Fruit fly (Drosophila melanogaster) whole organism, embryonic: ENCODE data around the gene cu.

ENCODE experiments used
- BEAF-32 ChIP-seq: fragments of 200-800 bp; sonication (Bioruptor generic); optimal IDR thresholded peaks from 3 replicates; lab custom pipeline; 2017; ENCODE audit warnings: missing biosample characterization, missing genetic modification characterization, mild to moderate bottlenecking, moderate library complexity, missing genetic modification reagents
- CG11504 ChIP-seq: fragments of 200-800 bp; sonication (Bioruptor generic); optimal IDR thresholded peaks from 3 replicates; lab custom pipeline; 2019; ENCODE audit warnings: missing biosample characterization, mild to moderate bottlenecking, missing genetic modification characterization, moderate library complexity
- CG11560 ChIP-seq: fragments of 200-800 bp; sonication (Bioruptor generic); IDR thresholded peaks from 3 replicates; pipeline ENCODE4 v1.3.6; 2022; ENCODE audit warnings: missing biosample characterization, missing genetic modification characterization
- CG12104 ChIP-seq: fragments of 200-800 bp; sonication (Bioruptor generic); optimal IDR thresholded peaks from 3 replicates; lab custom pipeline; 2016; ENCODE audit warnings: missing biosample characterization, missing genetic modification characterization
- CG12236 ChIP-seq: fragments of 200-800 bp; sonication (Bioruptor generic); optimal IDR thresholded peaks from 2 replicates; lab custom pipeline; 2016; ENCODE audit warnings: missing biosample characterization, missing genetic modification characterization
- CG1233 ChIP-seq: fragments of 200-800 bp; sonication (Bioruptor generic); optimal IDR thresholded peaks from 4 replicates; lab custom pipeline; 2018; ENCODE audit warnings: missing biosample characterization, mild to moderate bottlenecking, missing genetic modification characterization
- CG12391 ChIP-seq: fragments of 200-800 bp; sonication (Bioruptor generic); optimal IDR thresholded peaks from 3 replicates; lab custom pipeline; 2018; ENCODE audit warnings: missing biosample characterization, mild to moderate bottlenecking, missing genetic modification characterization, moderate library complexity
- CG15479 ChIP-seq: fragments of 200-800 bp; sonication (Bioruptor generic); optimal IDR thresholded peaks from 3 replicates; lab custom pipeline; 2019; ENCODE audit warnings: missing biosample characterization, mild to moderate bottlenecking, missing genetic modification characterization, moderate library complexity
- CG17802 ChIP-seq: fragments of 200-800 bp; sonication (Bioruptor generic); optimal IDR thresholded peaks from 2 replicates; lab custom pipeline; 2018; ENCODE audit warnings: missing biosample characterization, mild to moderate bottlenecking, missing genetic modification characterization, moderate library complexity
- CG18599 ChIP-seq: fragments of 200-800 bp; sonication (Bioruptor generic); optimal IDR thresholded peaks from 3 replicates; lab custom pipeline; 2017; ENCODE audit warnings: missing biosample characterization, missing genetic modification characterization, mild to moderate bottlenecking, moderate library complexity, missing genetic modification reagents
- CG32767 ChIP-seq: fragments of 200-800 bp; sonication (Bioruptor generic); IDR thresholded peaks from 2 replicates; pipeline ENCODE4 v1.3.6; 2022; ENCODE audit warnings: missing biosample characterization, missing genetic modification characterization
- CG3281 ChIP-seq: fragments of 200-800 bp; sonication (Bioruptor generic); optimal IDR thresholded peaks from 3 replicates; lab custom pipeline; 2017; ENCODE audit warnings: missing biosample characterization, mild to moderate bottlenecking, missing genetic modification characterization
- CG3726 ChIP-seq: fragments of 200-800 bp; sonication (Bioruptor generic); IDR thresholded peaks from 3 replicates; pipeline ENCODE4, ENCODE4 v1.3.6; 2022; ENCODE audit warnings: missing biosample characterization, missing genetic modification characterization
- CG6791 ChIP-seq: fragments of 200-800 bp; sonication (Bioruptor generic); IDR thresholded peaks from 3 replicates; pipeline ENCODE4 v1.3.6; 2022; ENCODE audit warnings: missing biosample characterization, missing genetic modification characterization; ENCODE audit not compliant: partially characterized antibody
- CG7372 ChIP-seq: fragments of 200-800 bp; sonication (Bioruptor generic); IDR thresholded peaks from 2 replicates; pipeline ENCODE4 v1.3.6; 2022; ENCODE audit warnings: missing biosample characterization, missing genetic modification characterization
- CG7745 ChIP-seq: fragments of 200-800 bp; sonication (Bioruptor generic); optimal IDR thresholded peaks from 2 replicates; lab custom pipeline; 2018; ENCODE audit warnings: missing biosample characterization, mild to moderate bottlenecking, missing genetic modification characterization, moderate library complexity
- CG7839 ChIP-seq: fragments of 200-800 bp; sonication (Bioruptor generic); optimal IDR thresholded peaks from 3 replicates; lab custom pipeline; 2018; ENCODE audit warnings: missing biosample characterization, mild to moderate bottlenecking, missing genetic modification characterization, moderate library complexity
- CG7987 ChIP-seq: fragments of 200-800 bp; sonication (Bioruptor generic); optimal IDR thresholded peaks from 2 replicates; lab custom pipeline; 2018; ENCODE audit warnings: missing biosample characterization, mild to moderate bottlenecking, missing genetic modification characterization, moderate library complexity
- CG9437 ChIP-seq: fragments of 200-800 bp; sonication (Bioruptor generic); optimal IDR thresholded peaks from 2 replicates; lab custom pipeline; 2018; ENCODE audit warnings: missing biosample characterization, mild to moderate bottlenecking, missing genetic modification characterization
- CG9609 ChIP-seq: fragments of 200-800 bp; sonication (Bioruptor generic); optimal IDR thresholded peaks from 3 replicates; lab custom pipeline; 2016; ENCODE audit warnings: missing biosample characterization, missing genetic modification characterization
- CG9817 ChIP-seq: fragments of 200-800 bp; sonication (Bioruptor generic); optimal IDR thresholded peaks from 2 replicates; lab custom pipeline; 2018; ENCODE audit warnings: missing biosample characterization, mild to moderate bottlenecking, missing genetic modification characterization, moderate library complexity
- CTCF ChIP-seq: fragments of 200-800 bp; sonication (Bioruptor generic); optimal IDR thresholded peaks from 2 replicates; lab custom pipeline; 2017; ENCODE audit warnings: missing biosample characterization, mild to moderate bottlenecking, missing genetic modification characterization, moderate library complexity
- Dek ChIP-seq: fragments of 200-800 bp; sonication (Bioruptor generic); optimal IDR thresholded peaks from 3 replicates; lab custom pipeline; 2019; ENCODE audit warnings: missing biosample characterization, mild to moderate bottlenecking, missing genetic modification characterization, moderate library complexity
- Dp ChIP-seq: fragments of 200-800 bp; sonication (Bioruptor generic); optimal IDR thresholded peaks from 2 replicates; lab custom pipeline; 2018; ENCODE audit warnings: missing biosample characterization, mild to moderate bottlenecking, missing genetic modification characterization, moderate library complexity
- E2f2 ChIP-seq: fragments of 200-800 bp; sonication (Bioruptor generic); IDR thresholded peaks from 2 replicates; pipeline ENCODE4 v1.3.6; 2022; ENCODE audit warnings: missing biosample characterization, missing genetic modification characterization
- Gug ChIP-seq: fragments of 200-800 bp; sonication (Bioruptor generic); IDR thresholded peaks from 4 replicates; pipeline ENCODE4 v1.3.6; 2022; ENCODE audit warnings: missing biosample characterization, missing genetic modification characterization
- Hmx ChIP-seq: fragments of 200-800 bp; sonication (Bioruptor generic); optimal IDR thresholded peaks from 2 replicates; lab custom pipeline; 2016; ENCODE audit warnings: missing biosample characterization, missing genetic modification characterization
- Lhr ChIP-seq: fragments of 200-800 bp; sonication (Bioruptor generic); optimal IDR thresholded peaks from 3 replicates; lab custom pipeline; 2017; ENCODE audit warnings: mild to moderate bottlenecking, missing biosample characterization, missing genetic modification reagents, missing genetic modification characterization
- Mad ChIP-seq: fragments of 200-800 bp; sonication (Bioruptor generic); optimal IDR thresholded peaks from 2 replicates; lab custom pipeline; 2016; ENCODE audit warnings: missing biosample characterization, missing genetic modification characterization
- Pdp1 ChIP-seq, 2 experiments: fragments of 200-800 bp; sonication (Bioruptor generic); optimal IDR thresholded peaks; 3 replicates each; lab custom pipeline; 2016; ENCODE audit warnings: missing biosample characterization in 2 of 2, missing genetic modification characterization in 2 of 2, mild to moderate bottlenecking in 1 of 2, moderate library complexity in 1 of 2
- Poxn ChIP-seq: fragments of 200-800 bp; sonication (Bioruptor generic); IDR thresholded peaks from 2 replicates; pipeline ENCODE4 v1.3.6; 2022; ENCODE audit warnings: missing biosample characterization, missing genetic modification characterization
- Sry-δ ChIP-seq: fragments of 200-800 bp; sonication (Bioruptor generic); optimal IDR thresholded peaks from 2 replicates; lab custom pipeline; 2016; ENCODE audit warnings: missing biosample characterization, missing genetic modification characterization
- amos ChIP-seq: fragments of 200-800 bp; sonication (Bioruptor generic); IDR thresholded peaks from 2 replicates; pipeline ENCODE4 v1.3.6; 2022; ENCODE audit warnings: missing biosample characterization, missing genetic modification characterization; ENCODE audit not compliant: partially characterized antibody
- ase ChIP-seq: fragments of 200-800 bp; sonication (Bioruptor generic); IDR thresholded peaks from 3 replicates; pipeline ENCODE4 v1.3.6; 2022; ENCODE audit warnings: missing biosample characterization, missing genetic modification characterization
- ato ChIP-seq: fragments of 200-800 bp; sonication (Bioruptor generic); IDR thresholded peaks from 2 replicates; pipeline ENCODE4 v1.3.6; 2022; ENCODE audit warnings: missing biosample characterization, missing genetic modification characterization; ENCODE audit not compliant: partially characterized antibody
- ci ChIP-seq: fragments of 200-800 bp; sonication (Bioruptor generic); IDR thresholded peaks from 3 replicates; pipeline ENCODE4 v1.3.6; 2022; ENCODE audit warnings: missing biosample characterization, missing genetic modification characterization
- crol ChIP-seq: fragments of 200-800 bp; sonication (Bioruptor generic); IDR thresholded peaks from 2 replicates; pipeline ENCODE4 v1.3.6; 2022; ENCODE audit warnings: missing biosample characterization, missing genetic modification characterization
- da ChIP-seq: fragments of 200-800 bp; sonication (Bioruptor generic); optimal IDR thresholded peaks from 2 replicates; lab custom pipeline; 2016; ENCODE audit warnings: missing biosample characterization, missing genetic modification characterization
- dati ChIP-seq: fragments of 200-800 bp; sonication (Bioruptor generic); IDR thresholded peaks from 2 replicates; pipeline ENCODE4 v1.3.6; 2022; ENCODE audit warnings: missing biosample characterization, missing genetic modification characterization
- ftz-f1 ChIP-seq: fragments of 200-800 bp; sonication (Bioruptor generic); optimal IDR thresholded peaks from 2 replicates; lab custom pipeline; 2016; ENCODE audit warnings: missing biosample characterization, missing genetic modification characterization
- gro ChIP-seq: fragments of 200-800 bp; sonication (Bioruptor generic); optimal IDR thresholded peaks from 2 replicates; lab custom pipeline; 2016; ENCODE audit warnings: missing biosample characterization, missing genetic modification characterization
- h ChIP-seq: fragments of >200 bp; optimal IDR thresholded peaks from 2 replicates; lab custom pipeline; 2017
- jing ChIP-seq: fragments of 200-800 bp; sonication (Bioruptor generic); optimal IDR thresholded peaks from 2 replicates; lab custom pipeline; 2018; ENCODE audit warnings: missing biosample characterization, mild to moderate bottlenecking, missing genetic modification characterization
- ken ChIP-seq: fragments of 200-800 bp; sonication (Bioruptor generic); IDR thresholded peaks from 3 replicates; pipeline ENCODE4 v1.3.6; 2022; ENCODE audit warnings: missing biosample characterization, missing genetic modification characterization
- otp ChIP-seq: fragments of 200-800 bp; sonication (Bioruptor generic); IDR thresholded peaks from 3 replicates; pipeline ENCODE4, ENCODE4 v1.3.6; 2022; ENCODE audit warnings: missing biosample characterization, missing genetic modification characterization
- peb ChIP-seq: fragments of 200-800 bp; sonication (Bioruptor generic); IDR thresholded peaks from 2 replicates; pipeline ENCODE4 v1.3.6; 2022; ENCODE audit warnings: missing biosample characterization, missing genetic modification characterization
- phol ChIP-seq: fragments of 200-800 bp; sonication (Bioruptor generic); optimal IDR thresholded peaks from 3 replicates; lab custom pipeline; 2018; ENCODE audit warnings: missing biosample characterization, mild to moderate bottlenecking, missing genetic modification characterization, moderate library complexity
- shn ChIP-seq: fragments of 200-800 bp; sonication (Bioruptor generic); optimal IDR thresholded peaks from 3 replicates; lab custom pipeline; 2016; ENCODE audit warnings: missing biosample characterization, missing genetic modification characterization
- slbo ChIP-seq: fragments of 200-800 bp; sonication (Bioruptor generic); IDR thresholded peaks from 2 replicates; pipeline ENCODE4 v1.3.6; 2022; ENCODE audit warnings: missing biosample characterization, missing genetic modification characterization
- so ChIP-seq: fragments of 200-800 bp; sonication (Bioruptor generic); IDR thresholded peaks from 3 replicates; pipeline ENCODE4 v1.3.6; 2022; ENCODE audit warnings: missing biosample characterization, missing genetic modification characterization
- tio ChIP-seq: fragments of 200-800 bp; sonication (Bioruptor generic); optimal IDR thresholded peaks from 2 replicates; lab custom pipeline; 2017; ENCODE audit warnings: missing biosample characterization, missing genetic modification characterization, inconsistent platforms
- unpg ChIP-seq: fragments of 200-800 bp; sonication (Bioruptor generic); optimal IDR thresholded peaks from 3 replicates; lab custom pipeline; 2018; ENCODE audit warnings: missing biosample characterization, mild to moderate bottlenecking, missing genetic modification characterization, moderate library complexity

Gene cu

dm6 chr3R:11208766-11209331 lies 11.5 kb downstream of the cu start (continued):
- TF ChIP-seq ci (GFP tag; lab: Robert Waterston, UW) (0 out of 3 replicates have a peak, but pooled peaks have one; percentile 28), Dek (no peak), CG15479 (GFP tag; lab: Kevin White, UChicago) (peak; percentile 35), BEAF-32 (GFP tag; lab: Kevin White, UChicago) (no peak), peb (GFP tag; lab: Robert Waterston, UW) (no peak), CG7839 (peak; percentile 11), CG17802 (tag; lab: Kevin White, UChicago) (no peak), ken (GFP tag; lab: Robert Waterston, UW) (no peak), Sry-δ (no peak), CG6791 (GFP tag; lab: Robert Waterston, UW) (no peak), amos (GFP tag; lab: Robert Waterston, UW) (peak; percentile 2; the same call in 1 of the 2 replicates), Hmx (GFP tag; lab: Kevin White, UChicago) (no peak), da (GFP tag; lab: Kevin White, UChicago) (no peak), CG11560 (tag; lab: Robert Waterston, UW) (no peak), tio (GFP tag; lab: Kevin White, UChicago) (no peak), jing (no peak), crol (GFP tag; lab: Robert Waterston, UW) (no peak), dati (GFP tag; lab: Robert Waterston, UW) (no peak), CG1233 (GFP tag; lab: Kevin White, UChicago) (no peak), CG9817 (tag; lab: Kevin White, UChicago) (no peak), CG9437 (no peak), Pdp1 (GFP tag; optimal IDR thresholded peaks at IDR 0.05; lab: Kevin White, UChicago) (peak in 1 of 2 experiments; percentile 98), E2f2 (no peak), CG12104 (GFP tag; lab: Kevin White, UChicago) (no peak), gro (GFP tag; lab: Kevin White, UChicago) (no peak), CG11504 (no peak), phol (tag; lab: Kevin White, UChicago) (no peak), slbo (GFP tag; lab: Robert Waterston, UW) (no peak), Dp (GFP tag; lab: Kevin White, UChicago) (no peak), CTCF (peak; percentile 53), Mad (no peak), unpg (GFP tag; lab: Kevin White, UChicago) (no peak), so (GFP tag; lab: Robert Waterston, UW) (no peak), CG3726 (GFP tag; lab: Robert Waterston, UW) (no peak), CG12236 (GFP tag; lab: Kevin White, UChicago) (no peak), CG32767 (GFP tag; lab: Robert Waterston, UW) (no peak), CG7372 (GFP tag; lab: Robert Waterston, UW) (peak; percentile 95), Gug (no peak), CG7745 (tag; lab: Kevin White, UChicago) (no peak), shn (GFP tag; lab: Kevin White, UChicago) (no peak)

dm6 chr3R:11209801-11210402 lies 12.5 kb downstream of the cu start, which contains the start of the genes SdhC and Tctp:
SdhC (minus strand) TSS chr3R:11209849.
Tctp (plus strand) TSS chr3R:11210247.
- TF ChIP-seq CG12391 (tag; lab: Kevin White, UChicago) (peak; percentile 77), phol (tag; lab: Kevin White, UChicago) (peak; percentile 97), h (lab: Kevin White, UChicago) (no peak), crol (GFP tag; lab: Robert Waterston, UW) (no peak), CG7987 (GFP tag; lab: Kevin White, UChicago) (no peak), otp (GFP tag; lab: Robert Waterston, UW) (no peak), CG9609 (no peak), Lhr (GFP tag; lab: Kevin White, UChicago) (peak; percentile 58), ftz-f1 (GFP tag; lab: Kevin White, UChicago) (no peak), CG3281 (GFP tag; lab: Kevin White, UChicago) (peak; percentile 5), Poxn (GFP tag; lab: Robert Waterston, UW) (no peak), CG18599 (peak; percentile 52), ato (GFP tag; lab: Robert Waterston, UW) (no peak), ase (no peak)
